Worm (Caenorhabditis elegans): Measurements from ENCODE around the gene Y46C8AM.1.

ce11 chrIV:3994318-3994717, 31.6 kb downstream of the Y46C8AM.1 start, which contains the start of gene F47C12.13:
- TF ChIP-seq F49E8.2 (tag; optimal IDR thresholded peaks at IDR 0.05; ENCODE audit: insufficient read depth) (no peak), nhr-80 (tag; optimal IDR thresholded peaks at IDR 0.05) (no peak), lsl-1 (GFP tag; optimal IDR thresholded peaks at IDR 0.05) (no peak), nfyb-1 (GFP tag; IDR thresholded peaks at IDR 0.05) (no peak), gei-17 (GFP tag; optimal IDR thresholded peaks at IDR 0.05) (no peak), unc-130 (GFP tag; optimal IDR thresholded peaks at IDR 0.05) (no peak), K12H6.12 (tag; optimal IDR thresholded peaks at IDR 0.05) (no peak)

Data from whole organism, young adult.